Worm (Caenorhabditis elegans) whole organism, young adult: ENCODE results near the gene cyp-33C12.

Experiments used
- F10E7.11 ChIP-seq: sonication (generic microtip); optimal IDR thresholded peaks from 2 replicates; lab custom pipeline; 2017; ENCODE audit warnings: mild to moderate bottlenecking, missing genetic modification characterization, moderate library complexity, missing compliant biosample characterization
- F57C9.4 ChIP-seq: sonication (generic microtip); optimal IDR thresholded peaks from 2 replicates; lab custom pipeline; 2017; ENCODE audit warnings: mild to moderate bottlenecking, missing genetic modification characterization, missing compliant biosample characterization
- ama-1 ChIP-seq, 3 experiments: fragments of 150-350 bp in 1 of 3; sonication (generic microtip) in 2 of 3; optimal IDR thresholded peaks; 2 replicates each; lab custom pipeline; 2014 to 2018; ENCODE audit warnings: missing biosample characterization in 2 of 3, missing genetic modification characterization in 2 of 3, missing genetic modification reagents in 2 of 3
- ceh-100 ChIP-seq: fragments of 200-800 bp; sonication (Bioruptor generic); IDR thresholded peaks from 2 replicates; pipeline ENCODE4 v1.3.6; 2022; ENCODE audit warnings: missing genetic modification reagents, missing genetic modification characterization, missing compliant biosample characterization
- dox-1 ChIP-seq: fragments of 200-800 bp; sonication (Bioruptor generic); IDR thresholded peaks from 2 replicates; pipeline ENCODE4 v1.3.6; 2022; ENCODE audit warnings: missing genetic modification reagents, missing genetic modification characterization, missing compliant biosample characterization
- madf-6 ChIP-seq: fragments of 200-800 bp; sonication (Bioruptor generic); IDR thresholded peaks from 2 replicates; pipeline ENCODE4 v1.3.6; 2022; ENCODE audit warnings: missing genetic modification reagents, missing genetic modification characterization, missing compliant biosample characterization
- madf-8 ChIP-seq: fragments of 200-800 bp; sonication (Bioruptor generic); conservative IDR thresholded peaks from 2 replicates; pipeline ENCODE4 v1.3.6; 2022; ENCODE audit warnings: missing genetic modification reagents, missing genetic modification characterization, missing compliant biosample characterization

DNA sequence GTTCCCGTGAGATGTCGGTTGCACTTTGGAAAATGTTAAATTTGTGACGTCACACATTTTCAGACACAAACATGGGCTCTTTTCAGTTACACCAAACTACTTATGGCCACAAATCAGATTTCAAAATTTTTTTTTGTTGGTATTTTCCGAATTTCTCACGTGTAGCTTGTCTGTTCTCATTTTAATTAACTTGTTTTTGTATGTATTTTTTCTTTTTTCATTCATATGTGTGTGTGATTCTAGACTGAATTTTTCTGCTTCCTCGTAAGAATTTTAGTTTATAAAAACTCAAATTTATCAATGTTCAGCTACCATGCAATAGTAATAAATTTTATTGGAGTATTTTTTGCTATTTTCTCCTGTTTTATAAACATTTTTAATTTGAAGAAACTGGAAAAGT, 47.4 kb downstream of the cyp-33C12 start, which contains the start of gene srbc-22:
- no peak for TF ChIP-seq F57C9.4 (tag; lab: Kevin White, UChicago)
- no peak for TF ChIP-seq madf-6 (GFP tag; lab: Robert Waterston, UW)
- no peak for TF ChIP-seq ama-1 (optimal IDR thresholded peaks at IDR 0.05; lab: Kevin White, UChicago)
- TF ChIP-seq ama-1 (GFP tag; optimal IDR thresholded peaks at IDR 0.05; lab: Kevin White, UChicago): no peak
- TF ChIP-seq madf-8 (GFP tag; lab: Robert Waterston, UW): no peak
- TF ChIP-seq F10E7.11: no peak
- no peak for TF ChIP-seq dox-1 (GFP tag; lab: Robert Waterston, UW)
- TF ChIP-seq ceh-100 (GFP tag; lab: Robert Waterston, UW): no peak
